Worm (Caenorhabditis elegans) whole organism, mixed stage, embryonic: ENCODE results near the gene R107.9.

ENCODE experiments used
- bed-3 ChIP-seq: fragments of 200-800 bp; sonication (Bioruptor generic); optimal IDR thresholded peaks from 3 replicates; lab custom pipeline; 2018; ENCODE audit warnings: mild to moderate bottlenecking, missing genetic modification characterization, moderate library complexity, missing compliant biosample characterization
- blmp-1 ChIP-seq: fragments of 150-350 bp; optimal IDR thresholded peaks from 2 replicates; lab custom pipeline; 2014; ENCODE audit warnings: missing biosample characterization, missing genetic modification characterization
- ceh-43 ChIP-seq: fragments of 200-800 bp; sonication (Bioruptor generic); optimal IDR thresholded peaks from 2 replicates; lab custom pipeline; 2018; ENCODE audit warnings: mild to moderate bottlenecking, missing genetic modification characterization, moderate library complexity, missing compliant biosample characterization
- ceh-83 ChIP-seq: fragments of 200-800 bp; sonication (Bioruptor generic); optimal IDR thresholded peaks from 2 replicates; lab custom pipeline; 2018; ENCODE audit warnings: mild to moderate bottlenecking, missing genetic modification characterization, missing compliant biosample characterization
- ces-1 ChIP-seq: fragments of 150-350 bp; optimal IDR thresholded peaks from 2 replicates; lab custom pipeline; 2014; ENCODE audit warnings: missing biosample characterization, missing genetic modification reagents, missing genetic modification characterization
- cnd-1 ChIP-seq: fragments of 200-800 bp; sonication (Bioruptor generic); optimal IDR thresholded peaks from 2 replicates; lab custom pipeline; 2018; ENCODE audit warnings: mild to moderate bottlenecking, missing genetic modification characterization, missing compliant biosample characterization
- drap-1 ChIP-seq: fragments of 200-800 bp; sonication (Bioruptor generic); optimal IDR thresholded peaks from 3 replicates; lab custom pipeline; 2018; ENCODE audit warnings: mild to moderate bottlenecking, missing genetic modification characterization, missing compliant biosample characterization
- elt-1 ChIP-seq: sonication (generic microtip); optimal IDR thresholded peaks from 2 replicates; lab custom pipeline; 2017; ENCODE audit warnings: missing genetic modification characterization, mild to moderate bottlenecking, missing compliant biosample characterization, antibody characterized with exemption, moderate library complexity, borderline replicate concordance; ENCODE audit not compliant: insufficient read depth
- elt-3 ChIP-seq: fragments of 150-350 bp; optimal IDR thresholded peaks from 2 replicates; lab custom pipeline; 2014; ENCODE audit warnings: missing biosample characterization, missing genetic modification characterization
- flh-1 ChIP-seq: fragments of 200-800 bp; sonication (Bioruptor generic); optimal IDR thresholded peaks from 2 replicates; lab custom pipeline; 2018; ENCODE audit warnings: mild to moderate bottlenecking, missing genetic modification characterization, moderate library complexity, missing compliant biosample characterization
- ham-2 ChIP-seq: fragments of 200-800 bp; sonication (Bioruptor generic); optimal IDR thresholded peaks from 2 replicates; lab custom pipeline; 2018; ENCODE audit warnings: mild to moderate bottlenecking, missing genetic modification characterization, missing compliant biosample characterization
- hlh-1 ChIP-seq: fragments of 150-350 bp; optimal IDR thresholded peaks from 2 replicates; lab custom pipeline; 2014; ENCODE audit warnings: missing biosample characterization, missing genetic modification reagents, missing genetic modification characterization
- lsy-2 ChIP-seq: fragments of 150-350 bp; optimal IDR thresholded peaks from 2 replicates; lab custom pipeline; 2014; ENCODE audit warnings: missing biosample characterization, missing genetic modification characterization
- mep-1 ChIP-seq: fragments of 150-350 bp; optimal IDR thresholded peaks from 2 replicates; lab custom pipeline; 2017; ENCODE audit warnings: missing biosample characterization, missing genetic modification reagents, missing genetic modification characterization, inconsistent platforms
- mls-2 ChIP-seq: sonication (generic microtip); optimal IDR thresholded peaks from 2 replicates; lab custom pipeline; 2016; ENCODE audit warnings: mild to moderate bottlenecking, missing genetic modification characterization, moderate library complexity, missing compliant biosample characterization
- nhr-12 ChIP-seq: fragments of 150-350 bp; optimal IDR thresholded peaks from 2 replicates; lab custom pipeline; 2014; ENCODE audit warnings: missing biosample characterization, missing genetic modification characterization
- nhr-2 ChIP-seq: fragments of 150-350 bp; optimal IDR thresholded peaks from 2 replicates; lab custom pipeline; 2014; ENCODE audit warnings: missing biosample characterization, missing genetic modification characterization
- nhr-237 ChIP-seq: fragments of 150-350 bp; optimal IDR thresholded peaks from 2 replicates; lab custom pipeline; 2014; ENCODE audit warnings: missing biosample characterization, missing genetic modification characterization
- nhr-28 ChIP-seq: fragments of 150-350 bp; optimal IDR thresholded peaks from 2 replicates; lab custom pipeline; 2014; ENCODE audit warnings: missing biosample characterization, missing genetic modification characterization
- nhr-76 ChIP-seq: sonication (generic microtip); optimal IDR thresholded peaks from 2 replicates; lab custom pipeline; 2017; ENCODE audit warnings: missing biosample characterization, missing genetic modification characterization
- pha-4 ChIP-seq: fragments of 150-350 bp; optimal IDR thresholded peaks from 2 replicates; lab custom pipeline; 2018; ENCODE audit warnings: missing biosample characterization, missing genetic modification reagents, missing genetic modification characterization
- sem-2 ChIP-seq: fragments of 200-800 bp; sonication (Bioruptor generic); optimal IDR thresholded peaks from 2 replicates; lab custom pipeline; 2018; ENCODE audit warnings: mild to moderate bottlenecking, missing genetic modification characterization, missing compliant biosample characterization
- snpc-4 ChIP-seq: fragments of 150-350 bp; optimal IDR thresholded peaks from 2 replicates; lab custom pipeline; 2014; ENCODE audit warnings: missing biosample characterization, missing genetic modification characterization
- sptf-1 ChIP-seq: sonication (generic microtip); optimal IDR thresholded peaks from 2 replicates; lab custom pipeline; 2017; ENCODE audit warnings: mild to moderate bottlenecking, missing genetic modification characterization, moderate library complexity, missing compliant biosample characterization
- tbx-8 ChIP-seq: fragments of 200-800 bp; sonication (Bioruptor generic); optimal IDR thresholded peaks from 2 replicates; lab custom pipeline; 2018; ENCODE audit warnings: mild to moderate bottlenecking, missing genetic modification characterization, moderate library complexity, missing compliant biosample characterization
- unc-120 ChIP-seq: sonication (generic microtip); optimal IDR thresholded peaks from 2 replicates; lab custom pipeline; 2017; ENCODE audit warnings: missing genetic modification characterization, missing compliant biosample characterization; ENCODE audit not compliant: poor library complexity, severe bottlenecking
- unc-39 ChIP-seq: fragments of 150-350 bp; optimal IDR thresholded peaks from 2 replicates; lab custom pipeline; 2014; ENCODE audit warnings: missing biosample characterization, missing genetic modification characterization
- unc-62 ChIP-seq: fragments of 150-350 bp; optimal IDR thresholded peaks from 2 replicates; lab custom pipeline; 2014; ENCODE audit warnings: missing biosample characterization, missing genetic modification reagents, missing genetic modification characterization
- zip-8 ChIP-seq: fragments of 150-350 bp; optimal IDR thresholded peaks from 2 replicates; lab custom pipeline; 2014; ENCODE audit warnings: missing biosample characterization, missing genetic modification characterization
- ztf-11 ChIP-seq: fragments of 150-350 bp; optimal IDR thresholded peaks from 2 replicates; lab custom pipeline; 2014; ENCODE audit warnings: missing biosample characterization, missing genetic modification characterization

The R107.9 gene

DNA sequence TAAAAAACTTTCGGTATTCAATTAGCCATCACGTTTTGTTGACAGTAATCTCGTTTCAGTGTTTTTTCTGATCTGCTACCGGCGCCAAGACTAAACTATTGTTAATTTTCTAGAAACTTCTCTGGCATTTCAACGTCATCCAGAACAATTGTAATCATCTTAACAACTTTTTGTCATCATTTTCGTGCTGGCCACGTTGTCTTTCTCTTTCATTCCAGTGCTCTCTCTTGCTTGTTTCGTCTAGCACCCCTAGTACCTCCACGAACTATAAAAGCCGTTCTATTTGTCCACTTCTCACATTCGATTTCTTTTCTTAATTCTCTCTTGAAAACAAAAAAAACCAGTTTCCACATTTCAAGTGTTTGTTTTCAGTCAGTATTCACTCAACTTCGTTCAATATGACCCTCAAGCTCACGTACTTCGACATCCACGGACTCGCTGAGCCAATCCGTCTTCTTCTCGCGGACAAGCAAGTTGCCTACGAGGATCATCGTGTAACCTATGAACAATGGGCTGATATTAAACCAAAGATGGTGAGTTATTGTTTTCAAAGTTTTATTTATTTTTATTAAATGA, 21.3 kb downstream of the R107.9 start, which contains the start of gene gst-1:
gst-1 (plus strand) TSS at position 373 of the 576 bp plus-strand sequence.
- no peak for TF ChIP-seq ztf-11 (tag; lab: Kevin White, UChicago)
- TF ChIP-seq sem-2 = no peak
- no peak for TF ChIP-seq ceh-43
- TF ChIP-seq elt-3 (tag; lab: Kevin White, UChicago) = no peak
- no peak for TF ChIP-seq snpc-4 (tag; lab: Kevin White, UChicago)
- TF ChIP-seq pha-4 (tag; lab: Kevin White, UChicago) = no peak
- TF ChIP-seq blmp-1 (tag; lab: Kevin White, UChicago) = no peak
- TF ChIP-seq zip-8 = no peak
- TF ChIP-seq unc-120 (tag; lab: Kevin White, UChicago) = no peak
- TF ChIP-seq ces-1 (GFP tag; lab: Kevin White, UChicago) = no peak
- no peak for TF ChIP-seq unc-62
- no peak for TF ChIP-seq ham-2 (GFP tag; lab: Kevin White, UChicago)
- TF ChIP-seq tbx-8 (GFP tag; lab: Kevin White, UChicago) = no peak

DNA sequence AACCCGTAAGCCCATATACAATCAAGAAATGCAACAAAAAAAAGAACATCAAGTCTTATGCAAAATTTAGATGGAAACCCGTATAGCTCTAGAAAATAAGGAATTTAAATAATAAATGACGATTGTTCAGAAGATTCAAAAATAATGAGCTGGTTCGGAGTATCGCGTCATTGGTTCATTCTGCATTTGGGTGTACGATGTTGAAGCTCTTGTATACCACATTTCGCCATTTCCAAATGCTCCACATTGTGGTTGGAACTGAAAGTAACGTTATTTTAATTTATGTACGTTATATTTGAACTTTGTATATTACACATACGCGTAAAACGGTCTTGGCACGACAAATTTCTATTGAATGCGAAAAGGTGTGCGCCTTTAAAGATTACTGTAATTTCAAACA, 22.5 kb downstream of the R107.9 start:
- no peak for TF ChIP-seq nhr-12 (tag; lab: Kevin White, UChicago)
- no peak for TF ChIP-seq ceh-83 (GFP tag; lab: Kevin White, UChicago)
- no peak for TF ChIP-seq lsy-2 (tag; lab: Kevin White, UChicago)
- no peak for TF ChIP-seq snpc-4 (tag; lab: Kevin White, UChicago)
- TF ChIP-seq unc-120 (tag; lab: Kevin White, UChicago) = no peak
- no peak for TF ChIP-seq blmp-1 (tag; lab: Kevin White, UChicago)
- no peak for TF ChIP-seq zip-8
- TF ChIP-seq ham-2 (GFP tag; lab: Kevin White, UChicago) = no peak
- TF ChIP-seq nhr-76 = no peak

DNA sequence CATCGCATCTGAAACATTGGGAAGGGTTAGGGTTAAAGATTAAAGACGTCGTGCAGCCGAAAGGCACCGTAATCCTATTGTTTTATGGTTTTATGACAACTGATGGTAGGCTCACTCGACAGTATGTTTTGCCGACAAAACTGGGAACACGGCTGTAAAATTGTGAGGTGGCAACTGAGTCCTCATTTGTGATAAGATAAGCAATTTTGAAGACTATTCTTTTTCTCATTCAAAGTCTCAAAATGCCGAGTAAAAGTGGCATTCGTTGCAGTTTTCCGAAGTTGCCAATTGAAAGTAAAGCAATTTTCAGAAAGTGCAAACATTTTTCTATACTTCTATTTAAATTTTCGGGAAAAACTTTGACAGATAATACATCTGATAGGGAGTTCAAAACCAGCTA, 32.0 kb downstream of the R107.9 start:
- TF ChIP-seq ceh-83 (GFP tag; lab: Kevin White, UChicago) (no peak), zip-8 (no peak), drap-1 (GFP tag; lab: Kevin White, UChicago) (no peak), elt-1 (no peak), nhr-237 (tag; lab: Kevin White, UChicago) (no peak), ces-1 (GFP tag; lab: Kevin White, UChicago) (no peak), nhr-2 (tag; lab: Kevin White, UChicago) (no peak), unc-120 (tag; lab: Kevin White, UChicago) (no peak), unc-39 (tag; lab: Kevin White, UChicago) (no peak), ztf-11 (tag; lab: Kevin White, UChicago) (no peak), cnd-1 (tag; lab: Kevin White, UChicago) (no peak)
- TF ChIP-seq, all 35 proteins: peak for 0

DNA sequence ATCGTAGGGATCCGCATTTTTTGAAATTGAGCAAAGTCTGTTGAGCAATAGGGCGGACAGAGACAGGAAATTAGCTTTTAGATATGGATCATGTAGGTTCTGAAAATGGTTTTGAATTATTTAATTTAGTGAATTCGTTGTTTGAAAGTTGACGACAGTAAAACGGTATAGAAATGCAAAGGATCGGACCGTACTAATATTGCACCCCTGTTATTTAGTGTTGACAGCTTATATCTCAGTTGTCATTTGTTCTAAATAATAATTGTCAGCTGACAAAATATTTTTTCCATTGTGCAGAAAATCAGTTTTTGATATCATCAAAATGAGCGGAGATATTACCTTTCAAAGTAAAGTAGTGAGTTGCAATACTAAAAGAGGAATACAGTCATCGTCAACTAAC, 33.6 kb downstream of the R107.9 start, which contains the start of gene lin-12:
lin-12 (minus strand) TSS at position 101 of the 400 bp plus-strand sequence.
- TF ChIP-seq sptf-1 (tag; lab: Kevin White, UChicago) (no peak), cnd-1 (tag; lab: Kevin White, UChicago) (no peak), ceh-83 (GFP tag; lab: Kevin White, UChicago) (no peak), flh-1 (GFP tag; lab: Kevin White, UChicago) (no peak), drap-1 (GFP tag; lab: Kevin White, UChicago) (no peak), ceh-43 (no peak), ztf-11 (tag; lab: Kevin White, UChicago) (no peak), lsy-2 (tag; lab: Kevin White, UChicago) (no peak), tbx-8 (GFP tag; lab: Kevin White, UChicago) (no peak), elt-1 (no peak), zip-8 (no peak), ces-1 (GFP tag; lab: Kevin White, UChicago) (no peak), mls-2 (tag; lab: Kevin White, UChicago) (no peak), unc-120 (tag; lab: Kevin White, UChicago) (no peak), mep-1 (tag; lab: Kevin White, UChicago) (no peak), bed-3 (no peak), nhr-12 (tag; lab: Kevin White, UChicago) (no peak), nhr-28 (tag; lab: Kevin White, UChicago) (no peak), nhr-237 (tag; lab: Kevin White, UChicago) (no peak), snpc-4 (tag; lab: Kevin White, UChicago) (no peak)

DNA sequence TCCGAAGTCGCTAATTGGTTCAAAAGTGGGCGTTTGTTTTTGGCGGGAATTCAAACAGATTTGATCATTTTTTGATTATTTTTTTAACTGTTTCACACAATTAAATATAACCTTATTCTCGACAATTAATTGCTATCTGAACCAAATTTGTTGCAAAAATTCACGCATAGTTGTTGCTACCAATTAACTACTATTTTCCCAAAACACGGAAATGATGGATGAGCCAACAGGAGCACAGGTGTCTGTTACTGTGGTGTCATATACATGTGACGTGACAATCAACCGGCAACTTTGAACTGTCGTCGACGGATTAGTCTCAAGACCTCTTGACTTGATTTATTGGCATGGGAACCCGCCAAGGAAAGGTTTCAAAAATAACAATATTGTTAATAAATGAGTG, 34.9 kb downstream of the R107.9 start:
- no peak for TF ChIP-seq bed-3
- no peak for TF ChIP-seq ham-2 (GFP tag; lab: Kevin White, UChicago)
- peak; percentile 90 for TF ChIP-seq nhr-2 (tag; lab: Kevin White, UChicago)
- no peak for TF ChIP-seq nhr-28 (tag; lab: Kevin White, UChicago)
- TF ChIP-seq unc-62 = peak; percentile 13
- TF ChIP-seq elt-3 (tag; lab: Kevin White, UChicago) = no peak
- TF ChIP-seq sem-2 = no peak
- no peak for TF ChIP-seq hlh-1
